Worm (Caenorhabditis elegans) whole organism, young adult: ENCODE results near the gene F58D12.3.

Source experiments
- B0019.2 ChIP-seq: fragments of 200-800 bp; sonication (Bioruptor generic); conservative IDR thresholded peaks from 2 replicates; pipeline ENCODE4 v1.3.6; 2022; ENCODE audit warnings: missing genetic modification reagents, missing genetic modification characterization, missing compliant biosample characterization
- B0035.1 ChIP-seq: sonication (generic microtip); optimal IDR thresholded peaks from 2 replicates; lab custom pipeline; 2016; ENCODE audit warnings: missing genetic modification characterization, mild to moderate bottlenecking, missing compliant biosample characterization, missing genotype, missing genetic modification reagents
- C06A6.2 ChIP-seq: fragments of 200-800 bp; sonication (Bioruptor generic); conservative IDR thresholded peaks from 2 replicates; pipeline ENCODE4 v1.3.6; 2022; ENCODE audit warnings: missing genetic modification characterization, missing compliant biosample characterization
- D2030.7 ChIP-seq: fragments of 200-800 bp; sonication (Bioruptor generic); IDR thresholded peaks from 2 replicates; pipeline ENCODE4 v1.3.6; 2022; ENCODE audit warnings: missing genetic modification reagents, missing genetic modification characterization, missing compliant biosample characterization
- K12H6.12 ChIP-seq: fragments of 200-800 bp; sonication (Bioruptor generic); optimal IDR thresholded peaks from 2 replicates; lab custom pipeline; 2018; ENCODE audit warnings: mild to moderate bottlenecking, missing genetic modification characterization, missing compliant biosample characterization
- Y56A3A.18 ChIP-seq: fragments of 200-800 bp; sonication (Bioruptor generic); IDR thresholded peaks from 2 replicates; pipeline ENCODE4 v1.3.6; 2022; ENCODE audit warnings: missing genetic modification reagents, missing genetic modification characterization, missing compliant biosample characterization
- Y67H2A.10 ChIP-seq: fragments of 200-800 bp; sonication (Bioruptor generic); conservative IDR thresholded peaks from 2 replicates; pipeline ENCODE4 v1.3.6; 2022; ENCODE audit warnings: missing genetic modification reagents, missing genetic modification characterization, missing compliant biosample characterization
- ZK185.1 ChIP-seq: sonication (generic microtip); optimal IDR thresholded peaks from 2 replicates; lab custom pipeline; 2016; ENCODE audit warnings: mild to moderate bottlenecking, missing genetic modification characterization, missing compliant biosample characterization; ENCODE audit not compliant: poor library complexity, severe bottlenecking
- akir-1 ChIP-seq: fragments of 200-800 bp; sonication (Bioruptor generic); optimal IDR thresholded peaks from 2 replicates; lab custom pipeline; 2018; ENCODE audit warnings: mild to moderate bottlenecking, missing genetic modification characterization, moderate library complexity, missing compliant biosample characterization
- atf-7 ChIP-seq: sonication (generic microtip); optimal IDR thresholded peaks from 2 replicates; lab custom pipeline; 2017; ENCODE audit warnings: mild to moderate bottlenecking, missing genetic modification characterization, missing compliant biosample characterization
- attf-3 ChIP-seq: fragments of 200-800 bp; sonication (Bioruptor generic); conservative IDR thresholded peaks from 2 replicates; pipeline ENCODE4 v1.3.6; 2022; ENCODE audit warnings: missing genetic modification reagents, missing genetic modification characterization, missing compliant biosample characterization
- attf-5 ChIP-seq: fragments of 200-800 bp; sonication (Bioruptor generic); optimal IDR thresholded peaks from 2 replicates; lab custom pipeline; 2018; ENCODE audit warnings: mild to moderate bottlenecking, missing genetic modification characterization, missing compliant biosample characterization
- bed-1 ChIP-seq: fragments of 200-800 bp; sonication (Bioruptor generic); IDR thresholded peaks from 2 replicates; pipeline ENCODE4 v1.3.6; 2022; ENCODE audit warnings: missing genetic modification reagents, missing genetic modification characterization, missing compliant biosample characterization
- bed-2 ChIP-seq: fragments of 200-800 bp; sonication (Bioruptor generic); IDR thresholded peaks from 2 replicates; pipeline ENCODE4 v1.3.6; 2022; ENCODE audit warnings: missing genetic modification reagents, missing genetic modification characterization, missing compliant biosample characterization
- cebp-1 ChIP-seq, 2 experiments: fragments of 200-800 bp in 1 of 2; sonication (Bioruptor generic) in 1 of 2; sonication (generic microtip) in 1 of 2; IDR thresholded peaks in 1 of 2; optimal IDR thresholded peaks in 1 of 2; 2 replicates each; pipeline versions ENCODE4 v1.3.6 to Lab custom; 2017 to 2022; ENCODE audit warnings: missing compliant biosample characterization in 2 of 2, missing genetic modification characterization in 2 of 2, mild to moderate bottlenecking in 1 of 2, missing genetic modification reagents in 1 of 2, moderate library complexity in 1 of 2
- ceh-40 ChIP-seq: fragments of 200-800 bp; sonication (Bioruptor generic); IDR thresholded peaks from 2 replicates; pipeline ENCODE4 v1.3.6; 2022; ENCODE audit warnings: missing genetic modification characterization, missing compliant biosample characterization
- ceh-58 ChIP-seq: fragments of 200-800 bp; sonication (Bioruptor generic); IDR thresholded peaks from 2 replicates; pipeline ENCODE4 v1.3.6; 2022; ENCODE audit warnings: missing genetic modification characterization, missing compliant biosample characterization
- ceh-91 ChIP-seq: fragments of 200-800 bp; sonication (Bioruptor generic); IDR thresholded peaks from 2 replicates; pipeline ENCODE4 v1.3.6; 2022; ENCODE audit warnings: missing genetic modification reagents, missing genetic modification characterization, missing compliant biosample characterization
- efl-1 ChIP-seq: fragments of 150-350 bp; optimal IDR thresholded peaks from 2 replicates; lab custom pipeline; 2014; ENCODE audit warnings: missing biosample characterization, missing genetic modification reagents, missing genetic modification characterization
- egrh-3 ChIP-seq: fragments of 200-800 bp; sonication (Bioruptor generic); IDR thresholded peaks from 2 replicates; pipeline ENCODE4 v1.3.6; 2022; ENCODE audit warnings: missing genetic modification reagents, missing genetic modification characterization, missing compliant biosample characterization
- ekl-4 ChIP-seq: fragments of 200-800 bp; sonication (Bioruptor generic); IDR thresholded peaks from 2 replicates; pipeline ENCODE4 v1.3.6; 2022; ENCODE audit warnings: missing genetic modification reagents, missing genetic modification characterization, missing compliant biosample characterization
- ets-4 ChIP-seq: fragments of 200-800 bp; sonication (Bioruptor generic); optimal IDR thresholded peaks from 2 replicates; lab custom pipeline; 2018; ENCODE audit warnings: mild to moderate bottlenecking, missing genetic modification characterization, missing compliant biosample characterization
- fkh-3 ChIP-seq: sonication (generic microtip); optimal IDR thresholded peaks from 2 replicates; lab custom pipeline; 2016; ENCODE audit warnings: mild to moderate bottlenecking, missing genetic modification characterization, missing compliant biosample characterization
- gei-17 ChIP-seq: fragments of 200-800 bp; sonication (Bioruptor generic); optimal IDR thresholded peaks from 2 replicates; lab custom pipeline; 2018; ENCODE audit warnings: mild to moderate bottlenecking, missing genetic modification characterization, missing compliant biosample characterization
- hlh-26 ChIP-seq: fragments of 200-800 bp; sonication (Bioruptor generic); conservative IDR thresholded peaks from 2 replicates; pipeline ENCODE4 v1.3.6; 2022; ENCODE audit warnings: missing genetic modification reagents, missing genetic modification characterization, missing compliant biosample characterization
- hmg-20 ChIP-seq: fragments of 200-800 bp; sonication (Bioruptor generic); IDR thresholded peaks from 2 replicates; pipeline ENCODE4 v1.3.6; 2022; ENCODE audit warnings: missing genetic modification reagents, missing genetic modification characterization, missing compliant biosample characterization
- lag-1 ChIP-seq: fragments of 200-800 bp; sonication (Bioruptor generic); IDR thresholded peaks from 2 replicates; pipeline ENCODE4 v1.3.6; 2022; ENCODE audit warnings: missing genetic modification reagents, missing genetic modification characterization, missing compliant biosample characterization
- lsy-27 ChIP-seq: sonication (generic microtip); optimal IDR thresholded peaks from 2 replicates; lab custom pipeline; 2017; ENCODE audit warnings: missing genetic modification characterization, mild to moderate bottlenecking, missing compliant biosample characterization, antibody characterized with exemption, missing genotype, borderline replicate concordance; ENCODE audit not compliant: insufficient read depth
- madf-3 ChIP-seq: fragments of 200-800 bp; sonication (Bioruptor generic); IDR thresholded peaks from 2 replicates; pipeline ENCODE4 v1.3.6; 2022; ENCODE audit warnings: missing genetic modification reagents, missing genetic modification characterization, missing compliant biosample characterization
- madf-6 ChIP-seq: fragments of 200-800 bp; sonication (Bioruptor generic); IDR thresholded peaks from 2 replicates; pipeline ENCODE4 v1.3.6; 2022; ENCODE audit warnings: missing genetic modification reagents, missing genetic modification characterization, missing compliant biosample characterization
- mel-28 ChIP-seq: sonication (generic microtip); optimal IDR thresholded peaks from 2 replicates; lab custom pipeline; 2016; ENCODE audit warnings: borderline replicate concordance, mild to moderate bottlenecking, missing genetic modification characterization, missing compliant biosample characterization
- nfyb-1 ChIP-seq: fragments of 200-800 bp; sonication (Bioruptor generic); IDR thresholded peaks from 2 replicates; pipeline ENCODE4 v1.3.6; 2022; ENCODE audit warnings: missing genetic modification reagents, missing genetic modification characterization, missing compliant biosample characterization
- nhr-80 ChIP-seq: sonication (generic microtip); optimal IDR thresholded peaks from 2 replicates; lab custom pipeline; 2016; ENCODE audit warnings: missing genetic modification characterization, missing compliant biosample characterization
- rcor-1 ChIP-seq: fragments of 200-800 bp; sonication (Bioruptor generic); IDR thresholded peaks from 2 replicates; pipeline ENCODE4 v1.3.6; 2022; ENCODE audit warnings: missing genetic modification reagents, missing genetic modification characterization, missing compliant biosample characterization
- repo-1 ChIP-seq: sonication (generic microtip); optimal IDR thresholded peaks from 2 replicates; lab custom pipeline; 2017; ENCODE audit warnings: mild to moderate bottlenecking, missing genetic modification characterization, missing compliant biosample characterization
- rpc-1 ChIP-seq, 2 experiments: fragments of 150-350 bp in 1 of 2; sonication (generic microtip) in 1 of 2; optimal IDR thresholded peaks; 2 replicates each; lab custom pipeline; 2014 to 2018; ENCODE audit warnings: missing biosample characterization in 1 of 2, missing genetic modification characterization in 1 of 2, missing genetic modification reagents in 1 of 2, missing genotype in 1 of 2
- sdz-38 ChIP-seq: sonication (generic microtip); optimal IDR thresholded peaks from 2 replicates; lab custom pipeline; 2016; ENCODE audit warnings: missing genotype, missing genetic modification characterization, missing compliant biosample characterization
- sea-2 ChIP-seq: fragments of 200-800 bp; sonication (Bioruptor generic); IDR thresholded peaks from 2 replicates; pipeline ENCODE4 v1.3.6; 2022; ENCODE audit warnings: missing genetic modification characterization, missing compliant biosample characterization
- snpc-4 ChIP-seq, 5 experiments: fragments of 150-350 bp in 1 of 5; sonication (generic microtip) in 4 of 5; optimal IDR thresholded peaks; 2 replicates each; lab custom pipeline; 2014 to 2018; ENCODE audit warnings: missing genetic modification characterization in 5 of 5, missing biosample characterization in 3 of 5, antibody characterized with exemption in 2 of 5, mild to moderate bottlenecking in 2 of 5, missing compliant biosample characterization in 2 of 5, missing genotype in 2 of 5, moderate library complexity in 2 of 5, missing genetic modification reagents in 1 of 5
- tlf-1 ChIP-seq: fragments of 200-800 bp; sonication (Bioruptor generic); optimal IDR thresholded peaks from 2 replicates; lab custom pipeline; 2018; ENCODE audit warnings: mild to moderate bottlenecking, missing genetic modification characterization, missing compliant biosample characterization
- zfh-2 ChIP-seq: fragments of 200-800 bp; sonication (Bioruptor generic); conservative IDR thresholded peaks from 2 replicates; pipeline ENCODE4 v1.3.6; 2022; ENCODE audit warnings: missing genetic modification reagents, missing genetic modification characterization, missing compliant biosample characterization
- ztf-22 ChIP-seq: fragments of 200-800 bp; sonication (Bioruptor generic); optimal IDR thresholded peaks from 2 replicates; lab custom pipeline; 2018; ENCODE audit warnings: mild to moderate bottlenecking, missing genetic modification characterization, moderate library complexity, missing compliant biosample characterization
- ztf-28 ChIP-seq: fragments of 200-800 bp; sonication (Bioruptor generic); IDR thresholded peaks from 2 replicates; pipeline ENCODE4 v1.3.6; 2022; ENCODE audit warnings: missing genetic modification reagents, missing genetic modification characterization, missing compliant biosample characterization
- ztf-6 ChIP-seq: fragments of 200-800 bp; sonication (Bioruptor generic); IDR thresholded peaks from 2 replicates; pipeline ENCODE4 v1.3.6; 2022; ENCODE audit warnings: missing genetic modification reagents, missing genetic modification characterization, missing compliant biosample characterization

Gene F58D12.3

DNA sequence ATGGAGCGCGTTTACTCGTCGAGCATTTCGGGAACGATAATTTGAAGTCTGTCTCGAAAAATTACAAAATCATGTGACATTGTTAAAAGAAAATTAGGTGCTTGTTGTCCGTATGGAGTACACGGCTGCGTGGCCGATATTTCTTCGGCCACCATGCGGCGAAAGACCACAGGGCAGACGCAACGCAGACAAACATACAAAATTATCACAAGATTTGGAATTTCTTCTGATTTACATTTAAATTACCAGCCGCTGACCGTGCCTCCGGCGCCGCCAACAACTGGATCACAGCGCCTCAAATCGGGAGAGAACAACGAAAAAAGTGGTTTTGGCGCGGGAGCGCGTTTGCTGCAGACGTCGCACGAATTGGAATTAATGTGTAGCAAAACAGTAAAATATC is 2.5 kb upstream of the F58D12.3 start (continued):
- TF ChIP-seq ZK185.1 (tag; lab: Kevin White, UChicago) (peak; percentile 97), madf-3 (GFP tag; lab: Robert Waterston, UW) (peak; percentile 94), egrh-3 (GFP tag; lab: Robert Waterston, UW) (peak; percentile 79; the same call in 1 of the 2 replicates), ztf-22 (GFP tag; lab: Kevin White, UChicago) (peak; percentile 78), gei-17 (GFP tag; lab: Kevin White, UChicago) (peak; percentile 72), lag-1 (peak; percentile 97), ekl-4 (peak; percentile 98), attf-3 (GFP tag; lab: Robert Waterston, UW) (peak; percentile 82), bed-2 (GFP tag; lab: Robert Waterston, UW) (peak; percentile 98), nhr-80 (tag; lab: Kevin White, UChicago) (peak; percentile 75), bed-1 (GFP tag; lab: Robert Waterston, UW) (peak; percentile 97), tlf-1 (peak; percentile 85), B0035.1 (peak; percentile 62), ets-4 (GFP tag; lab: Kevin White, UChicago) (peak; percentile 41), repo-1 (tag; lab: Kevin White, UChicago) (peak; percentile 78), ceh-58 (GFP tag; lab: Robert Waterston, UW) (0 out of 2 replicates have a peak, but pooled peaks have one; percentile 13)

DNA sequence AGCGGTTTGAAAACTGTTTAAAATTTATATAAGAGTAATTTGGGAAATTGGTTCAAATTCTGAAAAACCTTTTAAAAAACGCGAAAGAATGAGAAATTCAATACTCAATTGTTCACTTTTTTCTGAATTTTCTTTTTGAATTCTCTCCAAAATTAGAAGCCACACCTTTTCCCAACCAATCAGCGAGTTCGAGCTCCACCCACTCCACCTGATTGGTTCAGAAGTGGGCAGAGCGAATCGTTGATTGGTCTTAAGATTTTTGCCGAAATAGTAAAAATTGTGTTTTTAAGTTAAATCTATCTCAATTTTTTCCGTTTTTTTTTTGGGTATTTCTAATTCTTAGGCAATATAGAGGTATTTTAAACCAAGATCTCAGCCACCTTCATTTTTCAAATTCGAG is 6.3 kb downstream of the F58D12.3 start:
- TF ChIP-seq zfh-2 (GFP tag; lab: Robert Waterston, UW) (no peak), rcor-1 (GFP tag; lab: Robert Waterston, UW) (no peak), lsy-27 (tag; lab: Kevin White, UChicago) (no peak), hlh-26 (GFP tag; lab: Robert Waterston, UW) (no peak), rpc-1 (optimal IDR thresholded peaks at IDR 0.05; lab: Kevin White, UChicago) (no peak), rpc-1 (tag; optimal IDR thresholded peaks at IDR 0.05; lab: Kevin White, UChicago) (no peak), cebp-1 (GFP tag; IDR thresholded peaks at IDR 0.05; lab: Robert Waterston, UW) (no peak), cebp-1 (tag; optimal IDR thresholded peaks at IDR 0.05; lab: Kevin White, UChicago) (no peak), fkh-3 (tag; lab: Kevin White, UChicago) (no peak), ceh-91 (GFP tag; lab: Robert Waterston, UW) (no peak), sdz-38 (tag; lab: Kevin White, UChicago) (no peak), Y56A3A.18 (GFP tag; lab: Robert Waterston, UW) (no peak), Y67H2A.10 (GFP tag; lab: Robert Waterston, UW) (no peak), K12H6.12 (tag; lab: Kevin White, UChicago) (no peak), snpc-4 (GFP tag; optimal IDR thresholded peaks at IDR 0.05; lab: Kevin White, UChicago) (no peak), snpc-4 (tag; optimal IDR thresholded peaks at IDR 0.05; lab: Kevin White, UChicago) (no peak), D2030.7 (GFP tag; lab: Robert Waterston, UW) (no peak), sea-2 (GFP tag; lab: Robert Waterston, UW) (no peak), ekl-4 (no peak), atf-7 (tag; lab: Kevin White, UChicago) (no peak), madf-6 (GFP tag; lab: Robert Waterston, UW) (no peak), ztf-6 (GFP tag; lab: Robert Waterston, UW) (no peak), lag-1 (no peak)

DNA sequence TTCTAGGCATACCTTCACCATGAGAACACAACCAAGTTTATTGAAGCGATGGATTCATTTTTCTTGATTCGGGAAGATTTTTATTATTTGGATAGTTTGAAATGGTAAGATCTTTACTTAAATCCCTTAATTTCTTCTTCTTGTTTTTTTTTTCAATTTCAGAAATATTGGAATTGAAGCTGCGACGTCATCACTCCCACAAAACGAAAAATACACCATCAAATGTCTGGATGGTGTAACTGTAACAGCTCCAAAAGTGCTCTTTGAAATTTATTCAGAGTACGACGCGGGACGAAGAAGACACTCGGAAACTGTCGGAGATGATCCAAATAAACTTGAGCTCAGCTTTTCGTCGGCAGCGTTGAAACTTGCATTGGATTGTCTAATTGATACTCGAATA is 6.8 kb downstream of the F58D12.3 start, which contains the start of gene D1086.21:
TSS of gene D1086.21 (plus strand) at position 301 of the 400 bp plus-strand sequence.
- TF ChIP-seq ztf-28 (GFP tag; lab: Robert Waterston, UW) = no peak
- TF ChIP-seq efl-1 (GFP tag; lab: Kevin White, UChicago) = no peak
- no peak for TF ChIP-seq mel-28 (tag; lab: Kevin White, UChicago)
- TF ChIP-seq attf-5 (GFP tag; lab: Kevin White, UChicago) = no peak
- no peak for TF ChIP-seq Y67H2A.10 (GFP tag; lab: Robert Waterston, UW)
- TF ChIP-seq B0019.2 = no peak
- no peak for TF ChIP-seq atf-7 (tag; lab: Kevin White, UChicago)
- TF ChIP-seq hmg-20 (GFP tag; lab: Robert Waterston, UW) = no peak
- no peak for TF ChIP-seq akir-1 (GFP tag; lab: Kevin White, UChicago)
- TF ChIP-seq tlf-1 = no peak
- no peak for TF ChIP-seq ceh-40 (GFP tag; lab: Robert Waterston, UW)
- no peak for TF ChIP-seq nfyb-1 (GFP tag; lab: Robert Waterston, UW)
- TF ChIP-seq C06A6.2 (GFP tag; lab: Robert Waterston, UW) = no peak
- TF ChIP-seq madf-3 (GFP tag; lab: Robert Waterston, UW) = no peak
- TF ChIP-seq lag-1 = no peak
- TF ChIP-seq, all 124 proteins: peak for 0
